Fruit fly (Drosophila melanogaster) whole organism, embryonic: ENCODE results near the gene Setx.
A peak's percentile ranks its signal among the peaks of the same experiment; 100 is the strongest.

Experiments used
- Aef1 ChIP-seq: fragments of 200-800 bp; sonication (Bioruptor generic); IDR thresholded peaks from 3 replicates; pipeline ENCODE4 v1.3.6; 2022; ENCODE audit warnings: missing biosample characterization, missing genetic modification characterization
- Atf3 ChIP-seq: fragments of 200-800 bp; sonication (Bioruptor generic); optimal IDR thresholded peaks from 3 replicates; lab custom pipeline; 2016; ENCODE audit warnings: missing biosample characterization, missing genetic modification characterization
- Atf6 ChIP-seq: fragments of 200-800 bp; sonication (Bioruptor generic); IDR thresholded peaks from 2 replicates; pipeline ENCODE4 v1.3.6; 2022; ENCODE audit warnings: missing biosample characterization, missing genetic modification characterization
- CG10979 ChIP-seq: fragments of 200-800 bp; sonication (Bioruptor generic); optimal IDR thresholded peaks from 2 replicates; lab custom pipeline; 2018; ENCODE audit warnings: missing biosample characterization, mild to moderate bottlenecking, missing genetic modification characterization, moderate library complexity
- CG11696 ChIP-seq: fragments of 200-800 bp; sonication (Bioruptor generic); IDR thresholded peaks from 2 replicates; pipeline ENCODE4 v1.3.6; 2022; ENCODE audit warnings: missing biosample characterization, missing genetic modification characterization
- CG1233 ChIP-seq: fragments of 200-800 bp; sonication (Bioruptor generic); optimal IDR thresholded peaks from 4 replicates; lab custom pipeline; 2018; ENCODE audit warnings: missing biosample characterization, mild to moderate bottlenecking, missing genetic modification characterization
- CG12769 ChIP-seq: fragments of 200-800 bp; sonication (Bioruptor generic); optimal IDR thresholded peaks from 2 replicates; lab custom pipeline; 2019; ENCODE audit warnings: missing biosample characterization, mild to moderate bottlenecking, missing genetic modification characterization, moderate library complexity
- CG14441 ChIP-seq: fragments of 200-800 bp; sonication (Bioruptor generic); IDR thresholded peaks from 2 replicates; pipeline ENCODE4 v1.3.6; 2022; ENCODE audit warnings: missing biosample characterization, missing genetic modification characterization
- CG14710 ChIP-seq: fragments of 200-800 bp; sonication (Bioruptor generic); optimal IDR thresholded peaks from 3 replicates; lab custom pipeline; 2019; ENCODE audit warnings: missing biosample characterization, mild to moderate bottlenecking, missing genetic modification characterization, moderate library complexity
- CG1603 ChIP-seq: fragments of 200-800 bp; sonication (Bioruptor generic); optimal IDR thresholded peaks from 2 replicates; lab custom pipeline; 2019; ENCODE audit warnings: missing biosample characterization, mild to moderate bottlenecking, missing genetic modification characterization, moderate library complexity
- CG17328 ChIP-seq: fragments of 200-800 bp; sonication (Bioruptor generic); IDR thresholded peaks from 2 replicates; pipeline ENCODE4 v1.3.6; 2022; ENCODE audit warnings: missing biosample characterization, missing genetic modification characterization
- CG18619 ChIP-seq: fragments of 200-800 bp; sonication (Bioruptor generic); optimal IDR thresholded peaks from 3 replicates; lab custom pipeline; 2017; ENCODE audit warnings: missing biosample characterization, mild to moderate bottlenecking, missing genetic modification characterization
- CG18764 ChIP-seq: fragments of 200-800 bp; sonication (Bioruptor generic); optimal IDR thresholded peaks from 3 replicates; lab custom pipeline; 2016; ENCODE audit warnings: missing biosample characterization, missing genetic modification characterization
- CG30431 ChIP-seq: fragments of 200-800 bp; sonication (Bioruptor generic); optimal IDR thresholded peaks from 2 replicates; lab custom pipeline; 2017; ENCODE audit warnings: missing biosample characterization, missing genetic modification characterization
- CG31388 ChIP-seq: fragments of 200-800 bp; sonication (Bioruptor generic); optimal IDR thresholded peaks from 2 replicates; lab custom pipeline; 2016; ENCODE audit warnings: missing biosample characterization, missing genetic modification characterization
- CG32767 ChIP-seq: fragments of 200-800 bp; sonication (Bioruptor generic); IDR thresholded peaks from 2 replicates; pipeline ENCODE4 v1.3.6; 2022; ENCODE audit warnings: missing biosample characterization, missing genetic modification characterization
- CG9797 ChIP-seq: fragments of 200-800 bp; sonication (Bioruptor generic); optimal IDR thresholded peaks from 3 replicates; lab custom pipeline; 2018; ENCODE audit warnings: missing biosample characterization, mild to moderate bottlenecking, missing genetic modification characterization
- Dbx ChIP-seq: fragments of 200-800 bp; sonication (Bioruptor generic); IDR thresholded peaks from 3 replicates; pipeline ENCODE4 v1.3.6; 2022; ENCODE audit warnings: missing biosample characterization, missing genetic modification characterization
- Dip3 ChIP-seq: fragments of 200-800 bp; sonication (Bioruptor generic); optimal IDR thresholded peaks from 3 replicates; lab custom pipeline; 2016; ENCODE audit warnings: missing biosample characterization, missing genetic modification characterization
- Dref ChIP-seq: fragments of 200-800 bp; sonication (Bioruptor generic); IDR thresholded peaks from 2 replicates; pipeline ENCODE4 v1.3.6; 2022; ENCODE audit warnings: missing biosample characterization, missing genetic modification characterization
- GATAe ChIP-seq: fragments of 200-800 bp; sonication (Bioruptor generic); conservative IDR thresholded peaks from 2 replicates; pipeline ENCODE4 v1.3.6; 2022; ENCODE audit warnings: missing biosample characterization, missing genetic modification characterization
- Hey ChIP-seq: fragments of 200-800 bp; sonication (Bioruptor generic); optimal IDR thresholded peaks from 3 replicates; lab custom pipeline; 2018; ENCODE audit warnings: missing biosample characterization, mild to moderate bottlenecking, missing genetic modification characterization
- Lhr ChIP-seq: fragments of 200-800 bp; sonication (Bioruptor generic); optimal IDR thresholded peaks from 3 replicates; lab custom pipeline; 2017; ENCODE audit warnings: mild to moderate bottlenecking, missing biosample characterization, missing genetic modification reagents, missing genetic modification characterization
- Med ChIP-seq: fragments of 200-800 bp; sonication (Bioruptor generic); peaks from one replicate; lab custom pipeline; 2016; ENCODE audit warnings: missing biosample characterization, missing genetic modification characterization, mild to moderate bottlenecking, inconsistent platforms, moderate library complexity
- Nf-YB ChIP-seq: fragments of 200-800 bp; sonication (Bioruptor generic); optimal IDR thresholded peaks from 3 replicates; lab custom pipeline; 2019; ENCODE audit warnings: missing biosample characterization, mild to moderate bottlenecking, missing genetic modification characterization, moderate library complexity
- Six4 ChIP-seq: fragments of 200-800 bp; sonication (Bioruptor generic); optimal IDR thresholded peaks from 2 replicates; lab custom pipeline; 2016; ENCODE audit warnings: missing biosample characterization, missing genetic modification characterization
- Ssrp ChIP-seq: fragments of 200-800 bp; sonication (Bioruptor generic); optimal IDR thresholded peaks from 2 replicates; lab custom pipeline; 2018; ENCODE audit warnings: missing biosample characterization, mild to moderate bottlenecking, missing genetic modification characterization, moderate library complexity
- ato ChIP-seq: fragments of 200-800 bp; sonication (Bioruptor generic); IDR thresholded peaks from 2 replicates; pipeline ENCODE4 v1.3.6; 2022; ENCODE audit warnings: missing biosample characterization, missing genetic modification characterization; ENCODE audit not compliant: partially characterized antibody
- cad ChIP-seq: fragments of >200 bp; optimal IDR thresholded peaks from 2 replicates; lab custom pipeline; 2017; ENCODE audit warnings: missing biosample characterization, missing genetic modification characterization
- dmrt11E ChIP-seq: fragments of 200-800 bp; sonication (Bioruptor generic); optimal IDR thresholded peaks from 3 replicates; lab custom pipeline; 2018; ENCODE audit warnings: missing biosample characterization, mild to moderate bottlenecking, missing genetic modification characterization, moderate library complexity
- ems ChIP-seq: fragments of 200-800 bp; sonication (Bioruptor generic); optimal IDR thresholded peaks from 3 replicates; lab custom pipeline; 2016; ENCODE audit warnings: missing biosample characterization, missing genetic modification characterization
- ewg ChIP-seq: fragments of 200-800 bp; sonication (Bioruptor generic); optimal IDR thresholded peaks from 3 replicates; lab custom pipeline; 2017; ENCODE audit warnings: mild to moderate bottlenecking, missing biosample characterization, missing genetic modification reagents, missing genetic modification characterization
- fru ChIP-seq: fragments of >200 bp; optimal IDR thresholded peaks from 2 replicates; lab custom pipeline; 2017
- ftz-f1 ChIP-seq: fragments of 200-800 bp; sonication (Bioruptor generic); optimal IDR thresholded peaks from 2 replicates; lab custom pipeline; 2016; ENCODE audit warnings: missing biosample characterization, missing genetic modification characterization
- gce ChIP-seq: fragments of 200-800 bp; sonication (Bioruptor generic); IDR thresholded peaks from 3 replicates; pipeline ENCODE4 v1.3.6; 2022; ENCODE audit warnings: missing biosample characterization, missing genetic modification characterization
- gcm ChIP-seq: fragments of 200-800 bp; sonication (Bioruptor generic); optimal IDR thresholded peaks from 2 replicates; lab custom pipeline; 2019; ENCODE audit warnings: missing biosample characterization, mild to moderate bottlenecking, missing genetic modification characterization, moderate library complexity
- gro ChIP-seq: fragments of 200-800 bp; sonication (Bioruptor generic); optimal IDR thresholded peaks from 2 replicates; lab custom pipeline; 2016; ENCODE audit warnings: missing biosample characterization, missing genetic modification characterization
- gsb-n ChIP-seq: fragments of 200-800 bp; sonication (Bioruptor generic); optimal IDR thresholded peaks from 3 replicates; lab custom pipeline; 2018; ENCODE audit warnings: missing biosample characterization, mild to moderate bottlenecking, missing genetic modification characterization
- ham ChIP-seq: fragments of 200-800 bp; sonication (Bioruptor generic); IDR thresholded peaks from 2 replicates; pipeline ENCODE4 v1.3.6; 2022; ENCODE audit warnings: missing biosample characterization, missing genetic modification characterization
- kni ChIP-seq: fragments of 200-800 bp; sonication (Bioruptor generic); optimal IDR thresholded peaks from 3 replicates; lab custom pipeline; 2017; ENCODE audit warnings: mild to moderate bottlenecking, missing biosample characterization, missing genetic modification reagents, missing genetic modification characterization
- lola ChIP-seq, 3 experiments: fragments of >200 bp in 2 of 3; fragments of 200-800 bp in 1 of 3; sonication (Bioruptor generic) in 1 of 3; optimal IDR thresholded peaks; 2 replicates each; lab custom pipeline; 2017 to 2019; ENCODE audit warnings: missing biosample characterization in 3 of 3, missing genetic modification characterization in 3 of 3, mild to moderate bottlenecking in 1 of 3, moderate library complexity in 1 of 3
- nerfin-2 ChIP-seq: fragments of 200-800 bp; sonication (Bioruptor generic); IDR thresholded peaks from 2 replicates; pipeline ENCODE4 v1.3.6; 2022; ENCODE audit warnings: missing biosample characterization, missing genetic modification characterization; ENCODE audit not compliant: partially characterized antibody
- row ChIP-seq: fragments of 200-800 bp; sonication (Bioruptor generic); IDR thresholded peaks from 3 replicates; pipeline ENCODE4 v1.3.6; 2022; ENCODE audit warnings: missing biosample characterization, missing genetic modification characterization
- seq ChIP-seq: fragments of 200-800 bp; sonication (Bioruptor generic); IDR thresholded peaks from 2 replicates; pipeline ENCODE4 v1.3.6; 2022; ENCODE audit warnings: missing biosample characterization, missing genetic modification characterization
- so ChIP-seq: fragments of 200-800 bp; sonication (Bioruptor generic); IDR thresholded peaks from 3 replicates; pipeline ENCODE4 v1.3.6; 2022; ENCODE audit warnings: missing biosample characterization, missing genetic modification characterization
- trh ChIP-seq: fragments of 200-800 bp; sonication (Bioruptor generic); optimal IDR thresholded peaks from 2 replicates; lab custom pipeline; 2016; ENCODE audit warnings: missing biosample characterization, missing genetic modification characterization
- wor ChIP-seq: fragments of 200-800 bp; sonication (Bioruptor generic); IDR thresholded peaks from 2 replicates; pipeline ENCODE4 v1.3.6; 2022; ENCODE audit warnings: missing biosample characterization, missing genetic modification characterization
- zen2 ChIP-seq: fragments of 200-800 bp; sonication (Bioruptor generic); IDR thresholded peaks from 3 replicates; pipeline ENCODE4 v1.3.6; 2022; ENCODE audit warnings: missing biosample characterization, missing genetic modification characterization; ENCODE audit not compliant: partially characterized antibody

Setx gene

dm6 chr3L:8127712-8128210, 9.5 kb downstream of the Setx start, which contains the start of the genes Cds and Uba2 (continued):
- TF ChIP-seq CG18764 (peak; percentile 91), gro (peak; percentile 81), GATAe (GFP tag; lab: Robert Waterston, UW) (peak; percentile 89; the same call in 1 of the 2 replicates), Atf6 (GFP tag; lab: Robert Waterston, UW) (peak; percentile 93), trh (GFP tag; lab: Kevin White, UChicago) (peak; percentile 71), seq (peak; percentile 87), Dbx (GFP tag; lab: Robert Waterston, UW) (peak; percentile 95), ewg (GFP tag; lab: Kevin White, UChicago) (peak; percentile 82), CG14441 (GFP tag; lab: Robert Waterston, UW) (peak; percentile 91), CG32767 (GFP tag; lab: Robert Waterston, UW) (peak; percentile 86; the same call in 1 of the 2 replicates), CG1603 (tag; lab: Kevin White, UChicago) (peak; percentile 50)

- TF ChIP-seq CG1233 (GFP tag; lab: Kevin White, UChicago) (no peak), CG17328 (GFP tag; lab: Robert Waterston, UW) (no peak), gce (GFP tag; lab: Robert Waterston, UW) (no peak), Six4 (no peak), ham (GFP tag; lab: Robert Waterston, UW) (no peak), lola (GFP tag; optimal IDR thresholded peaks at IDR 0.05; lab: Kevin White, UChicago) (no peak), CG18619 (GFP tag; lab: Kevin White, UChicago) (no peak), Atf6 (GFP tag; lab: Robert Waterston, UW) (no peak), ato (GFP tag; lab: Robert Waterston, UW) (no peak), CG12769 (no peak), dmrt11E (no peak), CG10979 (tag; lab: Kevin White, UChicago) (no peak), Nf-YB (GFP tag; lab: Kevin White, UChicago) (no peak), gcm (GFP tag; lab: Kevin White, UChicago) (no peak), Dip3 (GFP tag; lab: Kevin White, UChicago) (no peak), CG14710 (tag; lab: Kevin White, UChicago) (no peak), nerfin-2 (GFP tag; lab: Robert Waterston, UW) (no peak), Med (GFP tag; lab: Kevin White, UChicago) (peak; percentile 55), CG31388 (no peak), fru (lab: Kevin White, UChicago) (no peak), trh (GFP tag; lab: Kevin White, UChicago) (no peak), ftz-f1 (GFP tag; lab: Kevin White, UChicago) (no peak), wor (GFP tag; lab: Robert Waterston, UW) (no peak), Atf3 (GFP tag; lab: Kevin White, UChicago) (no peak), Ssrp (no peak), ems (GFP tag; lab: Kevin White, UChicago) (no peak), CG11696 (GFP tag; lab: Robert Waterston, UW) (no peak), kni (GFP tag; lab: Kevin White, UChicago) (no peak), row (0 out of 3 replicates have a peak, but pooled peaks have one; percentile 10), Aef1 (GFP tag; lab: Robert Waterston, UW) (no peak), zen2 (GFP tag; lab: Robert Waterston, UW) (no peak), CG9797 (GFP tag; lab: Kevin White, UChicago) (no peak), Lhr (GFP tag; lab: Kevin White, UChicago) (no peak), gsb-n (no peak), so (GFP tag; lab: Robert Waterston, UW) (no peak), cad (GFP tag; lab: Kevin White, UChicago) (no peak), Hey (no peak), Dref (GFP tag; lab: Robert Waterston, UW) (peak; percentile 68), CG30431 (GFP tag; lab: Kevin White, UChicago) (no peak)
Observed at dm6 chr3L:8124481-8125359, 12.6 kb downstream of the Setx start, which contains the start of the genes CG7550 and mRpL36. Gene CG7550, minus strand, starts transcription at chr3L:8124531. Gene mRpL36, minus strand, starts transcription at chr3L:8125132.
